Worm (Caenorhabditis elegans): ENCODE results near the gene dop-6.

ce11 chrX:4282380-4282779, 38.3 kb upstream of the dop-6 start, which contains the start of gene C52B9.19:
- no peak for TF ChIP-seq elt-1 (tag; optimal IDR thresholded peaks at IDR 0.05; ENCODE audit: borderline replicate concordance, insufficient read depth)
- TF ChIP-seq elt-3 (tag; optimal IDR thresholded peaks at IDR 0.05), result no peak
- TF ChIP-seq unc-39 (tag; optimal IDR thresholded peaks at IDR 0.05), result no peak
- no peak for TF ChIP-seq lin-13 (tag; optimal IDR thresholded peaks at IDR 0.05)
- no peak for TF ChIP-seq snpc-4 (tag; optimal IDR thresholded peaks at IDR 0.05)
- TF ChIP-seq M03D4.4 (tag; optimal IDR thresholded peaks at IDR 0.05), result no peak
- no peak for TF ChIP-seq nhr-76 (tag; optimal IDR thresholded peaks at IDR 0.05)
- no peak for TF ChIP-seq nhr-237 (tag; optimal IDR thresholded peaks at IDR 0.05)
- TF ChIP-seq ztf-11 (tag; optimal IDR thresholded peaks at IDR 0.05), result no peak
- TF ChIP-seq lsy-2 (tag; optimal IDR thresholded peaks at IDR 0.05), result no peak
- TF ChIP-seq nhr-12 (tag; optimal IDR thresholded peaks at IDR 0.05), result no peak
- TF ChIP-seq unc-62 (GFP tag; optimal IDR thresholded peaks at IDR 0.05), result no peak
- no peak for TF ChIP-seq mep-1 (tag; optimal IDR thresholded peaks at IDR 0.05)
- no peak for TF ChIP-seq hlh-1 (tag; optimal IDR thresholded peaks at IDR 0.05)
